Worm (Caenorhabditis elegans) whole organism, L1 larva: ENCODE measurements around the gene R04B5.5.

ENCODE experiments used
- C04F5.9 ChIP-seq: sonication (generic microtip); optimal IDR thresholded peaks from 2 replicates; lab custom pipeline; 2016; ENCODE audit warnings: missing genetic modification characterization, missing compliant biosample characterization
- aha-1 ChIP-seq: fragments of 150-350 bp; optimal IDR thresholded peaks from 2 replicates; lab custom pipeline; 2014; ENCODE audit warnings: missing biosample characterization, missing genetic modification characterization
- alr-1 ChIP-seq: fragments of 200-800 bp; sonication (Bioruptor generic); optimal IDR thresholded peaks from 2 replicates; lab custom pipeline; 2018; ENCODE audit warnings: borderline replicate concordance, mild to moderate bottlenecking, missing genetic modification characterization, missing compliant biosample characterization
- aly-2 ChIP-seq: fragments of 150-350 bp; optimal IDR thresholded peaks from 2 replicates; lab custom pipeline; 2014; ENCODE audit warnings: missing biosample characterization, missing genetic modification characterization
- blmp-1 ChIP-seq: fragments of 150-350 bp; optimal IDR thresholded peaks from 2 replicates; lab custom pipeline; 2014; ENCODE audit warnings: missing biosample characterization, missing genetic modification characterization
- ceh-63 ChIP-seq: fragments of 200-800 bp; sonication (Bioruptor generic); optimal IDR thresholded peaks from 2 replicates; lab custom pipeline; 2018; ENCODE audit warnings: mild to moderate bottlenecking, missing genetic modification characterization, missing compliant biosample characterization
- ceh-82 ChIP-seq, 3 experiments: fragments of 150-350 bp in 1 of 3; sonication (generic microtip) in 2 of 3; optimal IDR thresholded peaks; 2 replicates each; lab custom pipeline; 2014 to 2017; ENCODE audit warnings: missing biosample characterization in 3 of 3, missing genetic modification characterization in 3 of 3
- ceh-90 ChIP-seq: sonication (generic microtip); optimal IDR thresholded peaks from 2 replicates; lab custom pipeline; 2016; ENCODE audit warnings: missing genetic modification characterization, missing compliant biosample characterization
- dpl-1 ChIP-seq, 3 experiments: fragments of 150-350 bp in 2 of 3; sonication (generic microtip) in 1 of 3; optimal IDR thresholded peaks; 2 replicates each; lab custom pipeline; 2014 to 2017; ENCODE audit warnings: missing biosample characterization in 3 of 3, missing genetic modification characterization in 3 of 3, missing genetic modification reagents in 3 of 3
- efl-1 ChIP-seq, 4 experiments: fragments of 150-350 bp; optimal IDR thresholded peaks in 3 of 4; peaks in 1 of 4; 1 replicate in 1 of 4; 2 replicates in 3 of 4; lab custom pipeline; 2014; ENCODE audit warnings: missing biosample characterization in 2 of 4, missing genetic modification characterization in 2 of 4, missing genetic modification reagents in 2 of 4
- efl-3 ChIP-seq: fragments of 200-800 bp; sonication (Bioruptor generic); optimal IDR thresholded peaks from 2 replicates; lab custom pipeline; 2018; ENCODE audit warnings: mild to moderate bottlenecking, missing genetic modification characterization, missing compliant biosample characterization
- egl-27 ChIP-seq, 2 experiments: fragments of 150-350 bp in 1 of 2; sonication (generic microtip); optimal IDR thresholded peaks; 3 replicates each; lab custom pipeline; 2017 to 2018; ENCODE audit warnings: missing biosample characterization in 2 of 2, missing genetic modification characterization in 2 of 2, missing genetic modification reagents in 2 of 2
- elt-3 ChIP-seq, 6 experiments: fragments of 150-350 bp in 1 of 6; sonication (generic microtip); optimal IDR thresholded peaks; 2 replicates each; lab custom pipeline; 2017 to 2018; ENCODE audit warnings: missing biosample characterization in 6 of 6, missing genetic modification characterization in 6 of 6, inconsistent platforms in 1 of 6
- fkh-10 ChIP-seq: sonication (generic microtip); optimal IDR thresholded peaks from 2 replicates; lab custom pipeline; 2017; ENCODE audit warnings: missing biosample characterization, missing genetic modification reagents, missing genetic modification characterization
- grh-1 ChIP-seq: fragments of 200-800 bp; sonication (Bioruptor generic); IDR thresholded peaks from 2 replicates; pipeline ENCODE4 v1.3.6; 2022; ENCODE audit warnings: missing genetic modification reagents, missing genetic modification characterization, missing compliant biosample characterization
- hlh-17 ChIP-seq: fragments of 200-800 bp; sonication (Bioruptor generic); optimal IDR thresholded peaks from 2 replicates; lab custom pipeline; 2018; ENCODE audit warnings: missing genetic modification characterization, mild to moderate bottlenecking, missing compliant biosample characterization, moderate library complexity, borderline replicate concordance
- hlh-4 ChIP-seq: sonication (generic microtip); optimal IDR thresholded peaks from 2 replicates; lab custom pipeline; 2016; ENCODE audit warnings: mild to moderate bottlenecking, missing genetic modification characterization, missing compliant biosample characterization
- irx-1 ChIP-seq: sonication (generic microtip); optimal IDR thresholded peaks from 2 replicates; lab custom pipeline; 2016; ENCODE audit warnings: missing genetic modification characterization, missing compliant biosample characterization
- lin-14 ChIP-seq: fragments of 200-800 bp; sonication (Bioruptor generic); optimal IDR thresholded peaks from 2 replicates; lab custom pipeline; 2018; ENCODE audit warnings: mild to moderate bottlenecking, missing genetic modification characterization, moderate library complexity, missing compliant biosample characterization
- lin-15B ChIP-seq: fragments of 150-350 bp; sonication (generic microtip); optimal IDR thresholded peaks from 3 replicates; lab custom pipeline; 2014; ENCODE audit warnings: missing biosample characterization, missing genetic modification characterization
- lir-3 ChIP-seq: sonication (generic microtip); optimal IDR thresholded peaks from 2 replicates; lab custom pipeline; 2016; ENCODE audit warnings: mild to moderate bottlenecking, missing genetic modification characterization, moderate library complexity, missing compliant biosample characterization; ENCODE audit not compliant: poor library complexity
- lsy-2 ChIP-seq, 2 experiments: fragments of 150-350 bp; optimal IDR thresholded peaks; 2 replicates each; lab custom pipeline; 2014; ENCODE audit warnings: missing biosample characterization in 2 of 2, missing genetic modification characterization in 2 of 2
- mab-9 ChIP-seq: fragments of 200-800 bp; sonication (Bioruptor generic); IDR thresholded peaks from 2 replicates; pipeline ENCODE4 v1.3.6; 2022; ENCODE audit warnings: missing genetic modification reagents, missing genetic modification characterization, missing compliant biosample characterization
- mdl-1 ChIP-seq, 2 experiments: fragments of 150-350 bp; optimal IDR thresholded peaks; 2 replicates each; lab custom pipeline; 2014 to 2017; ENCODE audit warnings: missing biosample characterization in 2 of 2, missing genetic modification characterization in 2 of 2, inconsistent platforms in 1 of 2
- mef-2 ChIP-seq: fragments of 150-350 bp; optimal IDR thresholded peaks from 2 replicates; lab custom pipeline; 2014; ENCODE audit warnings: missing biosample characterization, missing genetic modification characterization
- mep-1 ChIP-seq: fragments of 150-350 bp; optimal IDR thresholded peaks from 2 replicates; lab custom pipeline; 2014; ENCODE audit warnings: missing biosample characterization, missing genetic modification characterization
- nhr-11 ChIP-seq: fragments of 150-350 bp; optimal IDR thresholded peaks from 2 replicates; lab custom pipeline; 2014; ENCODE audit warnings: missing biosample characterization, missing genetic modification characterization
- nhr-19 ChIP-seq: fragments of 200-800 bp; sonication (Bioruptor generic); conservative IDR thresholded peaks from 2 replicates; pipeline ENCODE4 v1.3.6; 2022; ENCODE audit warnings: missing genetic modification characterization, missing compliant biosample characterization
- nhr-20 ChIP-seq: sonication (generic microtip); optimal IDR thresholded peaks from 2 replicates; lab custom pipeline; 2016; ENCODE audit warnings: mild to moderate bottlenecking, missing genetic modification characterization, missing compliant biosample characterization
- nhr-28 ChIP-seq: fragments of 150-350 bp; optimal IDR thresholded peaks from 2 replicates; lab custom pipeline; 2014; ENCODE audit warnings: missing biosample characterization, missing genetic modification characterization
- nhr-47 ChIP-seq: sonication (generic microtip); optimal IDR thresholded peaks from 2 replicates; lab custom pipeline; 2016; ENCODE audit warnings: mild to moderate bottlenecking, missing genetic modification characterization, moderate library complexity, missing compliant biosample characterization
- nhr-71 ChIP-seq: sonication (generic microtip); optimal IDR thresholded peaks from 2 replicates; lab custom pipeline; 2016; ENCODE audit warnings: mild to moderate bottlenecking, missing genetic modification characterization, moderate library complexity, missing compliant biosample characterization
- nhr-84 ChIP-seq: sonication (generic microtip); optimal IDR thresholded peaks from 2 replicates; lab custom pipeline; 2017; ENCODE audit warnings: missing biosample characterization, missing genetic modification characterization
- nhr-85 ChIP-seq: sonication (generic microtip); peaks from one replicate; lab custom pipeline; 2016; ENCODE audit warnings: missing genetic modification characterization, inconsistent platforms, missing compliant biosample characterization
- nhr-90 ChIP-seq: sonication (generic microtip); optimal IDR thresholded peaks from 2 replicates; lab custom pipeline; 2016; ENCODE audit warnings: mild to moderate bottlenecking, missing genetic modification characterization, missing compliant biosample characterization; ENCODE audit not compliant: poor library complexity
- pax-3 ChIP-seq: fragments of 200-800 bp; sonication (Bioruptor generic); optimal IDR thresholded peaks from 2 replicates; lab custom pipeline; 2018; ENCODE audit warnings: mild to moderate bottlenecking, missing genetic modification characterization, moderate library complexity, missing compliant biosample characterization
- skn-1 ChIP-seq: fragments of 150-350 bp; optimal IDR thresholded peaks from 2 replicates; lab custom pipeline; 2014; ENCODE audit warnings: missing biosample characterization, missing genetic modification characterization
- sox-4 ChIP-seq: sonication (generic microtip); optimal IDR thresholded peaks from 2 replicates; lab custom pipeline; 2016; ENCODE audit warnings: missing genetic modification characterization, missing compliant biosample characterization
- tlp-1 ChIP-seq: fragments of 150-350 bp; optimal IDR thresholded peaks from 2 replicates; lab custom pipeline; 2014; ENCODE audit warnings: missing biosample characterization, missing genetic modification characterization
- unc-130 ChIP-seq: fragments of 150-350 bp; optimal IDR thresholded peaks from 2 replicates; lab custom pipeline; 2017; ENCODE audit warnings: missing biosample characterization, missing genetic modification characterization, inconsistent platforms
- unc-30 ChIP-seq: sonication (generic microtip); optimal IDR thresholded peaks from 2 replicates; lab custom pipeline; 2017; ENCODE audit warnings: missing biosample characterization, missing genetic modification characterization
- unc-62 ChIP-seq: fragments of 150-350 bp; optimal IDR thresholded peaks from 2 replicates; lab custom pipeline; 2014; ENCODE audit warnings: missing biosample characterization, missing genetic modification reagents, missing genetic modification characterization
- unc-86 ChIP-seq: sonication (generic microtip); optimal IDR thresholded peaks from 2 replicates; lab custom pipeline; 2016; ENCODE audit warnings: missing genetic modification characterization, missing compliant biosample characterization
- zip-4 ChIP-seq: fragments of 200-800 bp; sonication (Bioruptor generic); optimal IDR thresholded peaks from 2 replicates; lab custom pipeline; 2018; ENCODE audit warnings: mild to moderate bottlenecking, missing genetic modification characterization, moderate library complexity, missing compliant biosample characterization
- ztf-11 ChIP-seq, 2 experiments: sonication (generic microtip); optimal IDR thresholded peaks; 2 replicates each; lab custom pipeline; 2016 to 2017; ENCODE audit warnings: missing genetic modification characterization in 2 of 2, missing biosample characterization in 1 of 2, missing compliant biosample characterization in 1 of 2
- ztf-4 ChIP-seq: fragments of 150-350 bp; optimal IDR thresholded peaks from 2 replicates; lab custom pipeline; 2014; ENCODE audit warnings: missing biosample characterization, missing genetic modification characterization

Gene R04B5.5

ce11 chrV:10043234-10043796 lies 44.0 kb upstream of the R04B5.5 start, which contains the start of gene T06E8.8 (continued):
- TF ChIP-seq alr-1 (tag; lab: Kevin White, UChicago), result no peak
- peak; percentile 28 for TF ChIP-seq ztf-4 (tag; lab: Kevin White, UChicago)
- no peak for TF ChIP-seq pax-3 (tag; lab: Kevin White, UChicago)
- TF ChIP-seq unc-130 (tag; lab: Kevin White, UChicago), result peak; percentile 41
- no peak for TF ChIP-seq mab-9 (GFP tag; lab: Robert Waterston, UW)
- no peak for TF ChIP-seq lir-3 (tag; lab: Kevin White, UChicago)
- TF ChIP-seq skn-1 (tag; lab: Kevin White, UChicago), result peak; percentile 65
- TF ChIP-seq mdl-1 (tag; optimal IDR thresholded peaks at IDR 0.05; lab: Kevin White, UChicago), result peak in 1 of 2 experiments; percentile 80
- peak; percentile 20 for TF ChIP-seq nhr-11 (tag; lab: Kevin White, UChicago)
- no peak for TF ChIP-seq aha-1
- no peak for TF ChIP-seq unc-86
- TF ChIP-seq tlp-1 (tag; lab: Kevin White, UChicago), result no peak
- no peak for TF ChIP-seq fkh-10 (GFP tag; lab: Kevin White, UChicago)
- peak in 2 of 3 experiments; percentile 35 to 64 for TF ChIP-seq ceh-82 (tag; optimal IDR thresholded peaks at IDR 0.05; lab: Kevin White, UChicago)
- TF ChIP-seq nhr-28, result no peak
- no peak for TF ChIP-seq egl-27 (tag; optimal IDR thresholded peaks at IDR 0.05; lab: Kevin White, UChicago)
- TF ChIP-seq grh-1 (GFP tag; lab: Robert Waterston, UW), result peak; percentile 93
- no peak for TF ChIP-seq C04F5.9 (tag; lab: Kevin White, UChicago)
- no peak for TF ChIP-seq aly-2
- TF ChIP-seq nhr-71 (tag; lab: Kevin White, UChicago), result peak; percentile 88
- TF ChIP-seq nhr-84 (tag; lab: Kevin White, UChicago), result no peak
- TF ChIP-seq lsy-2 (tag; optimal IDR thresholded peaks at IDR 0.05; lab: Kevin White, UChicago), result peak; percentile 78 to 94
- TF ChIP-seq nhr-90 (tag; lab: Kevin White, UChicago), result peak; percentile 82
- TF ChIP-seq nhr-47 (tag; lab: Kevin White, UChicago), result peak; percentile 73
- TF ChIP-seq lin-15B (tag; lab: Kevin White, UChicago), result no peak
- no peak for TF ChIP-seq hlh-17 (GFP tag; lab: Kevin White, UChicago)
- TF ChIP-seq ceh-90 (tag; lab: Kevin White, UChicago), result no peak
- TF ChIP-seq irx-1 (tag; lab: Kevin White, UChicago), result peak; percentile 21
- peak; percentile 62 for TF ChIP-seq mep-1 (tag; lab: Kevin White, UChicago)
- TF ChIP-seq ceh-63 (GFP tag; lab: Kevin White, UChicago), result no peak
- TF ChIP-seq efl-3 (GFP tag; lab: Kevin White, UChicago), result no peak
- TF ChIP-seq sox-4 (tag; lab: Kevin White, UChicago), result peak; percentile 25
- TF ChIP-seq hlh-4 (tag; lab: Kevin White, UChicago), result no peak
- no peak for TF ChIP-seq ztf-11 (tag; optimal IDR thresholded peaks at IDR 0.05; lab: Kevin White, UChicago)
- TF ChIP-seq nhr-85 (tag; lab: Kevin White, UChicago), result peak; percentile 99

ce11 chrV:10044735-10045134 lies 42.5 kb upstream of the R04B5.5 start:
- TF ChIP-seq nhr-85 (tag; lab: Kevin White, UChicago) (peak; percentile 16), lin-14 (GFP tag; lab: Kevin White, UChicago) (peak; percentile 9), dpl-1 (GFP tag; optimal IDR thresholded peaks at IDR 0.05; lab: Kevin White, UChicago) (no peak), mep-1 (tag; lab: Kevin White, UChicago) (peak; percentile 9)

- TF ChIP-seq nhr-20 (tag; lab: Kevin White, UChicago), result peak; percentile 10
- no peak for TF ChIP-seq ztf-11 (tag; optimal IDR thresholded peaks at IDR 0.05; lab: Kevin White, UChicago)
- no peak for TF ChIP-seq nhr-19 (GFP tag; lab: Robert Waterston, UW)
- peak in 1 of 2 experiments; percentile 36 for TF ChIP-seq lsy-2 (tag; optimal IDR thresholded peaks at IDR 0.05; lab: Kevin White, UChicago)
- no peak for TF ChIP-seq ztf-4 (tag; lab: Kevin White, UChicago)
- TF ChIP-seq unc-130 (tag; lab: Kevin White, UChicago), result no peak
- no peak for TF ChIP-seq mef-2
- no peak for TF ChIP-seq egl-27 (tag; optimal IDR thresholded peaks at IDR 0.05; lab: Kevin White, UChicago)
- peak; percentile 79 for TF ChIP-seq blmp-1 (tag; lab: Kevin White, UChicago)
- peak; percentile 76 for TF ChIP-seq nhr-85 (tag; lab: Kevin White, UChicago)
- no peak for TF ChIP-seq unc-62 (GFP tag; lab: Kevin White, UChicago)
- TF ChIP-seq mep-1 (tag; lab: Kevin White, UChicago), result peak; percentile 51
- no peak for TF ChIP-seq nhr-84 (tag; lab: Kevin White, UChicago)
- TF ChIP-seq irx-1 (tag; lab: Kevin White, UChicago), result no peak
- no peak for TF ChIP-seq zip-4 (GFP tag; lab: Kevin White, UChicago)
- peak in 1 of 6 experiments; percentile 37 for TF ChIP-seq elt-3 (tag; optimal IDR thresholded peaks at IDR 0.05; lab: Kevin White, UChicago)
- no peak for TF ChIP-seq nhr-11 (tag; lab: Kevin White, UChicago)
- TF ChIP-seq unc-30 (tag; lab: Kevin White, UChicago), result no peak
- TF ChIP-seq efl-1 (optimal IDR thresholded peaks at IDR 0.05; lab: Kevin White, UChicago), result no peak
- TF ChIP-seq efl-1 (GFP tag; optimal IDR thresholded peaks at IDR 0.05 in 1 of 2; lab: Kevin White, UChicago), result peak in 1 of 2 experiments; percentile 72
Measured at ce11 chrV:10046503-10046902, 40.8 kb upstream of the R04B5.5 start.
